Fruit fly (Drosophila melanogaster) whole organism, embryonic: Measurements from ENCODE around the gene fend.

Source experiments
- Abd-B ChIP-seq: fragments of 200-800 bp; sonication (Bioruptor generic); optimal IDR thresholded peaks from 2 replicates; lab custom pipeline; 2018; ENCODE audit warnings: missing biosample characterization, mild to moderate bottlenecking, missing genetic modification characterization, moderate library complexity
- Ada2b ChIP-seq: fragments of 200-800 bp; sonication (Bioruptor generic); IDR thresholded peaks from 2 replicates; pipeline ENCODE4 v1.3.6; 2022; ENCODE audit warnings: missing biosample characterization, missing genetic modification characterization
- BEAF-32 ChIP-seq: fragments of 200-800 bp; sonication (Bioruptor generic); optimal IDR thresholded peaks from 3 replicates; lab custom pipeline; 2017; ENCODE audit warnings: missing biosample characterization, missing genetic modification characterization, mild to moderate bottlenecking, moderate library complexity, missing genetic modification reagents
- Bgb ChIP-seq: fragments of 200-800 bp; sonication (Bioruptor generic); IDR thresholded peaks from 2 replicates; pipeline ENCODE4 v1.3.6; 2022; ENCODE audit warnings: missing biosample characterization, missing genetic modification characterization; ENCODE audit not compliant: partially characterized antibody
- CG11247 ChIP-seq: fragments of 200-800 bp; sonication (Bioruptor generic); IDR thresholded peaks from 2 replicates; pipeline ENCODE4 v1.3.6; 2022; ENCODE audit warnings: missing biosample characterization, missing genetic modification characterization
- CG11723 ChIP-seq: fragments of 200-800 bp; sonication (Bioruptor generic); optimal IDR thresholded peaks from 2 replicates; lab custom pipeline; 2017; ENCODE audit warnings: missing biosample characterization, mild to moderate bottlenecking, missing genetic modification characterization
- CG12219 ChIP-seq: fragments of 200-800 bp; sonication (Bioruptor generic); optimal IDR thresholded peaks from 3 replicates; lab custom pipeline; 2018; ENCODE audit warnings: missing biosample characterization, mild to moderate bottlenecking, missing genetic modification characterization
- CG13894 ChIP-seq: fragments of 200-800 bp; sonication (Bioruptor generic); optimal IDR thresholded peaks from 3 replicates; lab custom pipeline; 2018; ENCODE audit warnings: missing biosample characterization, mild to moderate bottlenecking, missing genetic modification characterization, moderate library complexity
- CG15479 ChIP-seq: fragments of 200-800 bp; sonication (Bioruptor generic); optimal IDR thresholded peaks from 3 replicates; lab custom pipeline; 2019; ENCODE audit warnings: missing biosample characterization, mild to moderate bottlenecking, missing genetic modification characterization, moderate library complexity
- CG1832 ChIP-seq: fragments of 200-800 bp; sonication (Bioruptor generic); optimal IDR thresholded peaks from 2 replicates; lab custom pipeline; 2017; ENCODE audit warnings: missing biosample characterization, mild to moderate bottlenecking, missing genetic modification characterization, inconsistent platforms
- CG32772 ChIP-seq: fragments of 200-800 bp; sonication (Bioruptor generic); IDR thresholded peaks from 2 replicates; pipeline ENCODE4 v1.3.6; 2022; ENCODE audit warnings: missing biosample characterization, missing genetic modification characterization
- CG3407 ChIP-seq: fragments of 200-800 bp; sonication (Bioruptor generic); optimal IDR thresholded peaks from 2 replicates; lab custom pipeline; 2018; ENCODE audit warnings: missing biosample characterization, mild to moderate bottlenecking, missing genetic modification characterization
- CG34224 ChIP-seq: fragments of 200-800 bp; sonication (Bioruptor generic); IDR thresholded peaks from 3 replicates; pipeline ENCODE4 v1.3.6; 2022; ENCODE audit warnings: missing biosample characterization, missing genetic modification characterization; ENCODE audit not compliant: partially characterized antibody
- CG8359 ChIP-seq: fragments of 200-800 bp; sonication (Bioruptor generic); optimal IDR thresholded peaks from 2 replicates; lab custom pipeline; 2017; ENCODE audit warnings: missing biosample characterization, mild to moderate bottlenecking, missing genetic modification characterization, borderline replicate concordance
- CG9609 ChIP-seq: fragments of 200-800 bp; sonication (Bioruptor generic); optimal IDR thresholded peaks from 3 replicates; lab custom pipeline; 2016; ENCODE audit warnings: missing biosample characterization, missing genetic modification characterization
- CG9797 ChIP-seq: fragments of 200-800 bp; sonication (Bioruptor generic); optimal IDR thresholded peaks from 3 replicates; lab custom pipeline; 2018; ENCODE audit warnings: missing biosample characterization, mild to moderate bottlenecking, missing genetic modification characterization
- D19A ChIP-seq: fragments of 200-800 bp; optimal IDR thresholded peaks from 3 replicates; lab custom pipeline; 2019; ENCODE audit warnings: missing biosample characterization, mild to moderate bottlenecking, missing genetic modification characterization, moderate library complexity
- Dip2 ChIP-seq: fragments of 200-800 bp; sonication (Bioruptor generic); IDR thresholded peaks from 2 replicates; pipeline ENCODE4 v1.3.6; 2022; ENCODE audit warnings: missing biosample characterization, missing genetic modification characterization
- Doc3 ChIP-seq: fragments of 200-800 bp; sonication (Bioruptor generic); IDR thresholded peaks from 3 replicates; pipeline ENCODE4 v1.3.6; 2022; ENCODE audit warnings: missing biosample characterization, missing genetic modification characterization; ENCODE audit not compliant: partially characterized antibody
- Dref ChIP-seq: fragments of 200-800 bp; sonication (Bioruptor generic); IDR thresholded peaks from 2 replicates; pipeline ENCODE4 v1.3.6; 2022; ENCODE audit warnings: missing biosample characterization, missing genetic modification characterization
- Fer1 ChIP-seq: fragments of 200-800 bp; sonication (Bioruptor generic); optimal IDR thresholded peaks from 2 replicates; lab custom pipeline; 2017; ENCODE audit warnings: missing biosample characterization, mild to moderate bottlenecking, missing genetic modification characterization
- Hmx ChIP-seq: fragments of 200-800 bp; sonication (Bioruptor generic); optimal IDR thresholded peaks from 2 replicates; lab custom pipeline; 2016; ENCODE audit warnings: missing biosample characterization, missing genetic modification characterization
- Max ChIP-seq: fragments of 200-800 bp; sonication (Bioruptor generic); optimal IDR thresholded peaks from 2 replicates; lab custom pipeline; 2016; ENCODE audit warnings: missing biosample characterization, mild to moderate bottlenecking, missing genetic modification characterization
- Ravus ChIP-seq: fragments of 200-800 bp; sonication (Bioruptor generic); IDR thresholded peaks from 2 replicates; pipeline ENCODE4 v1.3.6; 2022; ENCODE audit warnings: missing biosample characterization, missing genetic modification characterization
- Spps ChIP-seq: fragments of 200-800 bp; sonication (Bioruptor generic); optimal IDR thresholded peaks from 2 replicates; lab custom pipeline; 2018; ENCODE audit warnings: missing biosample characterization, mild to moderate bottlenecking, missing genetic modification characterization
- aop ChIP-seq: fragments of 200-800 bp; sonication (Bioruptor generic); IDR thresholded peaks from 2 replicates; pipeline ENCODE4 v1.3.6; 2022; ENCODE audit warnings: missing biosample characterization, missing genetic modification characterization
- ara ChIP-seq: fragments of 200-800 bp; sonication (Bioruptor generic); IDR thresholded peaks from 2 replicates; pipeline ENCODE4 v1.3.6; 2022; ENCODE audit warnings: missing biosample characterization, missing genetic modification characterization
- bigmax ChIP-seq: fragments of 200-800 bp; sonication (Bioruptor generic); optimal IDR thresholded peaks from 2 replicates; lab custom pipeline; 2018; ENCODE audit warnings: missing biosample characterization, mild to moderate bottlenecking, missing genetic modification characterization
- crp ChIP-seq, 2 experiments: fragments of 200-800 bp; sonication (Bioruptor generic); optimal IDR thresholded peaks; 2 replicates in 1 of 2; 3 replicates in 1 of 2; lab custom pipeline; 2017; ENCODE audit warnings: missing biosample characterization in 2 of 2, missing genetic modification characterization in 2 of 2, mild to moderate bottlenecking in 1 of 2, moderate library complexity in 1 of 2
- dimm ChIP-seq: fragments of 200-800 bp; sonication (Bioruptor generic); IDR thresholded peaks from 2 replicates; pipeline ENCODE4 v1.3.6; 2022; ENCODE audit warnings: missing biosample characterization, missing genetic modification characterization
- ems ChIP-seq: fragments of 200-800 bp; sonication (Bioruptor generic); optimal IDR thresholded peaks from 3 replicates; lab custom pipeline; 2016; ENCODE audit warnings: missing biosample characterization, missing genetic modification characterization
- eyg ChIP-seq: fragments of 200-800 bp; sonication (Bioruptor generic); optimal IDR thresholded peaks from 3 replicates; lab custom pipeline; 2016; ENCODE audit warnings: missing biosample characterization, missing genetic modification characterization
- gcm2 ChIP-seq: fragments of 200-800 bp; sonication (Bioruptor generic); optimal IDR thresholded peaks from 2 replicates; lab custom pipeline; 2016; ENCODE audit warnings: missing biosample characterization, missing genetic modification characterization
- grau ChIP-seq: fragments of 200-800 bp; optimal IDR thresholded peaks from 3 replicates; lab custom pipeline; 2019; ENCODE audit warnings: missing biosample characterization, mild to moderate bottlenecking, missing genetic modification characterization, moderate library complexity
- h ChIP-seq: fragments of >200 bp; optimal IDR thresholded peaks from 2 replicates; lab custom pipeline; 2017
- her ChIP-seq: fragments of 200-800 bp; sonication (Bioruptor generic); optimal IDR thresholded peaks from 2 replicates; lab custom pipeline; 2016; ENCODE audit warnings: missing biosample characterization, missing genetic modification characterization
- maf-S ChIP-seq: fragments of 200-800 bp; sonication (Bioruptor generic); optimal IDR thresholded peaks from 2 replicates; lab custom pipeline; 2016; ENCODE audit warnings: missing biosample characterization, missing genetic modification characterization
- mirr ChIP-seq: fragments of 200-800 bp; sonication (Bioruptor generic); optimal IDR thresholded peaks from 3 replicates; lab custom pipeline; 2018; ENCODE audit warnings: missing biosample characterization, mild to moderate bottlenecking, missing genetic modification characterization
- onecut ChIP-seq: fragments of 200-800 bp; sonication (Bioruptor generic); IDR thresholded peaks from 2 replicates; pipeline ENCODE4 v1.3.6; 2022; ENCODE audit warnings: missing biosample characterization, missing genetic modification characterization
- pita ChIP-seq: fragments of 200-800 bp; sonication (Bioruptor generic); optimal IDR thresholded peaks from 2 replicates; lab custom pipeline; 2017; ENCODE audit warnings: missing biosample characterization, mild to moderate bottlenecking, missing genetic modification characterization
- pzg ChIP-seq: fragments of 200-800 bp; sonication (Bioruptor generic); optimal IDR thresholded peaks from 3 replicates; lab custom pipeline; 2018; ENCODE audit warnings: missing biosample characterization, mild to moderate bottlenecking, missing genetic modification characterization, moderate library complexity
- row ChIP-seq: fragments of 200-800 bp; sonication (Bioruptor generic); IDR thresholded peaks from 3 replicates; pipeline ENCODE4 v1.3.6; 2022; ENCODE audit warnings: missing biosample characterization, missing genetic modification characterization
- run ChIP-seq: fragments of 200-800 bp; sonication (Bioruptor generic); optimal IDR thresholded peaks from 3 replicates; lab custom pipeline; 2018; ENCODE audit warnings: missing biosample characterization, mild to moderate bottlenecking, missing genetic modification characterization
- salm ChIP-seq: fragments of 200-800 bp; sonication (Bioruptor generic); optimal IDR thresholded peaks from 2 replicates; lab custom pipeline; 2018; ENCODE audit warnings: missing biosample characterization, mild to moderate bottlenecking, missing genetic modification characterization
- sens ChIP-seq: fragments of 200-800 bp; sonication (Bioruptor generic); peaks from one replicate; lab custom pipeline; 2016; ENCODE audit warnings: missing biosample characterization, missing genetic modification characterization
- sima ChIP-seq: fragments of 200-800 bp; sonication (Bioruptor generic); optimal IDR thresholded peaks from 2 replicates; lab custom pipeline; 2016; ENCODE audit warnings: missing biosample characterization, missing genetic modification characterization
- slp2 ChIP-seq: fragments of 200-800 bp; sonication (Bioruptor generic); optimal IDR thresholded peaks from 2 replicates; lab custom pipeline; 2016; ENCODE audit warnings: missing biosample characterization, missing genetic modification characterization
- sna ChIP-seq: fragments of 200-800 bp; sonication (Bioruptor generic); IDR thresholded peaks from 2 replicates; pipeline ENCODE4 v1.3.6; 2022; ENCODE audit warnings: missing biosample characterization, missing genetic modification characterization; ENCODE audit not compliant: partially characterized antibody
- tgo ChIP-seq: fragments of 200-800 bp; sonication (Bioruptor generic); IDR thresholded peaks from 3 replicates; pipeline ENCODE4 v1.3.6; 2022; ENCODE audit warnings: missing biosample characterization, missing genetic modification characterization
- tin ChIP-seq: fragments of 200-800 bp; sonication (Bioruptor generic); optimal IDR thresholded peaks from 3 replicates; lab custom pipeline; 2016; ENCODE audit warnings: missing biosample characterization, missing genetic modification characterization
- usp ChIP-seq: fragments of >200 bp; optimal IDR thresholded peaks from 2 replicates; lab custom pipeline; 2017; ENCODE audit warnings: missing biosample characterization, missing genetic modification characterization
- vnd ChIP-seq: fragments of 200-800 bp; sonication (Bioruptor generic); IDR thresholded peaks from 3 replicates; pipeline ENCODE4 v1.3.6; 2022; ENCODE audit warnings: missing biosample characterization, missing genetic modification characterization; ENCODE audit not compliant: partially characterized antibody

The fend gene

DNA sequence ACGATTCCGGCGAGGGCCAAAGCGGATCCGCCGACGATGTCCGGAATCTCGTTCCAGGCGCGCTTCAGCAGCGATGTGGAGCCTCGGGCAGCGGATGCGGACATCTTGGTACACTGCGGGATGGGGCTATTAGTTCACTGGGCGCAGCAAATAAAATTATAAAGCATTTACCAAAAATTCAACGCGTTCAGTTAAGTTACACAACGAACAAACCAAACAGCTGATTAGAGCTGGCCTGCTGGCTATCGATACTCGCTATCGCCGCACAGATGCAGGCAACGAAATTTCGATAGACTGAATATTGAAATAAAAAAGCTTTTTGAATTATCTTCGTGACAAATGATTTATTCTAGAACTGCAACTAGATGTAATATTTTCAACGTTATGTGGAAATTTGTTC lies 24.8 kb upstream of the fend start, which contains the start of gene NdufA3 (continued):
- TF ChIP-seq Fer1 (GFP tag; lab: Kevin White, UChicago) (no peak), Doc3 (GFP tag; lab: Robert Waterston, UW) (peak; percentile 62), Max (GFP tag; lab: Kevin White, UChicago) (no peak), gcm2 (GFP tag; lab: Kevin White, UChicago) (no peak), vnd (GFP tag; lab: Robert Waterston, UW) (peak; percentile 73), Spps (tag; lab: Kevin White, UChicago) (no peak), CG13894 (no peak), maf-S (GFP tag; lab: Kevin White, UChicago) (no peak), Bgb (peak; percentile 81), slp2 (GFP tag; lab: Kevin White, UChicago) (no peak), grau (tag; lab: Kevin White, UChicago) (no peak), Hmx (GFP tag; lab: Kevin White, UChicago) (no peak), aop (GFP tag; lab: Robert Waterston, UW) (no peak), CG3407 (GFP tag; lab: Kevin White, UChicago) (no peak), tin (no peak), CG12219 (GFP tag; lab: Kevin White, UChicago) (no peak), CG1832 (GFP tag; lab: Kevin White, UChicago) (no peak), CG9609 (GFP tag; lab: Kevin White, UChicago) (no peak), crp (GFP tag; optimal IDR thresholded peaks at IDR 0.05; lab: Kevin White, UChicago) (peak; percentile 3 to 87), CG34224 (GFP tag; lab: Robert Waterston, UW) (peak; percentile 86; the same call in 2 of the 3 replicates), her (GFP tag; lab: Kevin White, UChicago) (no peak), CG32772 (GFP tag; lab: Robert Waterston, UW) (no peak), CG15479 (GFP tag; lab: Kevin White, UChicago) (no peak), salm (tag; lab: Kevin White, UChicago) (no peak), CG8359 (GFP tag; lab: Kevin White, UChicago) (no peak), sna (GFP tag; lab: Robert Waterston, UW) (peak; percentile 77), run (no peak), onecut (GFP tag; lab: Robert Waterston, UW) (no peak), CG9797 (GFP tag; lab: Kevin White, UChicago) (peak; percentile 25), tgo (GFP tag; lab: Robert Waterston, UW) (no peak), Abd-B (GFP tag; lab: Kevin White, UChicago) (no peak), ara (GFP tag; lab: Robert Waterston, UW) (no peak), pita (GFP tag; lab: Kevin White, UChicago) (no peak), sens (GFP tag; lab: Kevin White, UChicago) (peak; percentile 73), dimm (GFP tag; lab: Robert Waterston, UW) (no peak), mirr (no peak), sima (GFP tag; lab: Kevin White, UChicago) (no peak), Dref (peak; percentile 84), row (peak; percentile 67), D19A (tag; lab: Kevin White, UChicago) (no peak), BEAF-32 (GFP tag; lab: Kevin White, UChicago) (peak; percentile 82), Dip2 (no peak), CG11723 (GFP tag; lab: Kevin White, UChicago) (no peak), pzg (GFP tag; lab: Kevin White, UChicago) (peak; percentile 62), bigmax (GFP tag; lab: Kevin White, UChicago) (no peak), Ada2b (no peak), CG11247 (no peak), h (lab: Kevin White, UChicago) (no peak), eyg (no peak), ems (no peak), Ravus (no peak), usp (GFP tag; lab: Kevin White, UChicago) (no peak)
